Fruit fly (Drosophila melanogaster) whole organism, embryonic: ENCODE data around the gene Zip88E.

ENCODE experiments used
- Asciz ChIP-seq: fragments of 200-800 bp; sonication (Bioruptor generic); optimal IDR thresholded peaks from 2 replicates; lab custom pipeline; 2017; ENCODE audit warnings: missing biosample characterization, mild to moderate bottlenecking, missing genetic modification characterization, missing genetic modification reagents
- Atf-2 ChIP-seq: fragments of 200-800 bp; sonication (Bioruptor generic); optimal IDR thresholded peaks from 2 replicates; lab custom pipeline; 2016; ENCODE audit warnings: missing biosample characterization, missing genetic modification characterization
- Atf6 ChIP-seq: fragments of 200-800 bp; sonication (Bioruptor generic); IDR thresholded peaks from 2 replicates; pipeline ENCODE4 v1.3.6; 2022; ENCODE audit warnings: missing biosample characterization, missing genetic modification characterization
- Blimp-1 ChIP-seq: fragments of 200-800 bp; sonication (Bioruptor generic); optimal IDR thresholded peaks from 3 replicates; lab custom pipeline; 2018; ENCODE audit warnings: missing biosample characterization, missing genetic modification characterization, mild to moderate bottlenecking, moderate library complexity, missing genetic modification reagents
- CG10321 ChIP-seq: fragments of 200-800 bp; sonication (Bioruptor generic); IDR thresholded peaks from 2 replicates; pipeline ENCODE4 v1.3.6; 2022; ENCODE audit warnings: missing biosample characterization, missing genetic modification characterization
- CG11695 ChIP-seq: fragments of 200-800 bp; sonication (Bioruptor generic); IDR thresholded peaks from 3 replicates; pipeline ENCODE4 v1.3.6; 2022; ENCODE audit warnings: missing biosample characterization, missing genetic modification characterization
- CG12391 ChIP-seq: fragments of 200-800 bp; sonication (Bioruptor generic); optimal IDR thresholded peaks from 3 replicates; lab custom pipeline; 2018; ENCODE audit warnings: missing biosample characterization, mild to moderate bottlenecking, missing genetic modification characterization, moderate library complexity
- CG14667 ChIP-seq: fragments of 200-800 bp; sonication (Bioruptor generic); IDR thresholded peaks from 2 replicates; pipeline ENCODE4 v1.3.6; 2022; ENCODE audit warnings: missing biosample characterization, missing genetic modification characterization
- CG15269 ChIP-seq: fragments of 200-800 bp; sonication (Bioruptor generic); optimal IDR thresholded peaks from 2 replicates; lab custom pipeline; 2018; ENCODE audit warnings: missing biosample characterization, mild to moderate bottlenecking, missing genetic modification characterization, moderate library complexity
- CG17568 ChIP-seq: fragments of 200-800 bp; sonication (Bioruptor generic); optimal IDR thresholded peaks from 2 replicates; lab custom pipeline; 2018; ENCODE audit warnings: missing biosample characterization, mild to moderate bottlenecking, missing genetic modification characterization, moderate library complexity
- CG1832 ChIP-seq: fragments of 200-800 bp; sonication (Bioruptor generic); optimal IDR thresholded peaks from 2 replicates; lab custom pipeline; 2017; ENCODE audit warnings: missing biosample characterization, mild to moderate bottlenecking, missing genetic modification characterization, inconsistent platforms
- CG32772 ChIP-seq: fragments of 200-800 bp; sonication (Bioruptor generic); IDR thresholded peaks from 2 replicates; pipeline ENCODE4 v1.3.6; 2022; ENCODE audit warnings: missing biosample characterization, missing genetic modification characterization
- CG3726 ChIP-seq: fragments of 200-800 bp; sonication (Bioruptor generic); IDR thresholded peaks from 3 replicates; pipeline ENCODE4, ENCODE4 v1.3.6; 2022; ENCODE audit warnings: missing biosample characterization, missing genetic modification characterization
- CG4328 ChIP-seq: fragments of 200-800 bp; sonication (Bioruptor generic); optimal IDR thresholded peaks from 3 replicates; lab custom pipeline; 2017; ENCODE audit warnings: missing biosample characterization, missing genetic modification reagents, missing genetic modification characterization
- CG4404 ChIP-seq: fragments of 200-800 bp; sonication (Bioruptor generic); IDR thresholded peaks from 2 replicates; pipeline ENCODE4 v1.3.6; 2022; ENCODE audit warnings: missing biosample characterization, missing genetic modification characterization
- CG6175 ChIP-seq: fragments of 200-800 bp; sonication (Bioruptor generic); IDR thresholded peaks from 3 replicates; pipeline ENCODE4 v1.3.6; 2022; ENCODE audit warnings: missing biosample characterization, missing genetic modification characterization
- CG6791 ChIP-seq: fragments of 200-800 bp; sonication (Bioruptor generic); IDR thresholded peaks from 3 replicates; pipeline ENCODE4 v1.3.6; 2022; ENCODE audit warnings: missing biosample characterization, missing genetic modification characterization; ENCODE audit not compliant: partially characterized antibody
- CG7271 ChIP-seq: fragments of 200-800 bp; sonication (Bioruptor generic); optimal IDR thresholded peaks from 2 replicates; lab custom pipeline; 2018; ENCODE audit warnings: missing biosample characterization, mild to moderate bottlenecking, missing genetic modification characterization, moderate library complexity
- CG9437 ChIP-seq: fragments of 200-800 bp; sonication (Bioruptor generic); optimal IDR thresholded peaks from 2 replicates; lab custom pipeline; 2018; ENCODE audit warnings: missing biosample characterization, mild to moderate bottlenecking, missing genetic modification characterization
- Camta ChIP-seq: fragments of 200-800 bp; sonication (Bioruptor generic); optimal IDR thresholded peaks from 2 replicates; lab custom pipeline; 2016; ENCODE audit warnings: missing biosample characterization, missing genetic modification characterization
- Dek ChIP-seq: fragments of 200-800 bp; sonication (Bioruptor generic); optimal IDR thresholded peaks from 3 replicates; lab custom pipeline; 2019; ENCODE audit warnings: missing biosample characterization, mild to moderate bottlenecking, missing genetic modification characterization, moderate library complexity
- Dll ChIP-seq: fragments of 200-800 bp; sonication (Bioruptor generic); IDR thresholded peaks from 4 replicates; pipeline ENCODE4 v1.3.6; 2022; ENCODE audit warnings: missing biosample characterization, missing genetic modification characterization; ENCODE audit not compliant: partially characterized antibody
- Dp ChIP-seq: fragments of 200-800 bp; sonication (Bioruptor generic); optimal IDR thresholded peaks from 2 replicates; lab custom pipeline; 2018; ENCODE audit warnings: missing biosample characterization, mild to moderate bottlenecking, missing genetic modification characterization, moderate library complexity
- Fer2 ChIP-seq: fragments of 200-800 bp; sonication (Bioruptor generic); optimal IDR thresholded peaks from 2 replicates; lab custom pipeline; 2018; ENCODE audit warnings: missing biosample characterization, mild to moderate bottlenecking, missing genetic modification characterization, moderate library complexity
- HmgD ChIP-seq: fragments of 200-800 bp; sonication (Bioruptor generic); optimal IDR thresholded peaks from 3 replicates; lab custom pipeline; 2016; ENCODE audit warnings: missing biosample characterization, missing genetic modification characterization
- Hmx ChIP-seq: fragments of 200-800 bp; sonication (Bioruptor generic); optimal IDR thresholded peaks from 2 replicates; lab custom pipeline; 2016; ENCODE audit warnings: missing biosample characterization, missing genetic modification characterization
- Lim3 ChIP-seq: fragments of 200-800 bp; sonication (Bioruptor generic); IDR thresholded peaks from 2 replicates; pipeline ENCODE4 v1.3.6; 2022; ENCODE audit warnings: missing biosample characterization, missing genetic modification characterization
- Mrtf ChIP-seq: fragments of 200-800 bp; sonication (Bioruptor generic); IDR thresholded peaks from 3 replicates; pipeline ENCODE4 v1.3.6; 2022; ENCODE audit warnings: missing biosample characterization, missing genetic modification characterization
- Nf-YA ChIP-seq: fragments of 200-800 bp; sonication (Bioruptor generic); IDR thresholded peaks from 2 replicates; pipeline ENCODE4 v1.3.6; 2022; ENCODE audit warnings: missing biosample characterization, missing genetic modification characterization
- Nf-YB ChIP-seq: fragments of 200-800 bp; sonication (Bioruptor generic); optimal IDR thresholded peaks from 3 replicates; lab custom pipeline; 2019; ENCODE audit warnings: missing biosample characterization, mild to moderate bottlenecking, missing genetic modification characterization, moderate library complexity
- amos ChIP-seq: fragments of 200-800 bp; sonication (Bioruptor generic); IDR thresholded peaks from 2 replicates; pipeline ENCODE4 v1.3.6; 2022; ENCODE audit warnings: missing biosample characterization, missing genetic modification characterization; ENCODE audit not compliant: partially characterized antibody
- ase ChIP-seq: fragments of 200-800 bp; sonication (Bioruptor generic); IDR thresholded peaks from 3 replicates; pipeline ENCODE4 v1.3.6; 2022; ENCODE audit warnings: missing biosample characterization, missing genetic modification characterization
- br ChIP-seq: fragments of >200 bp; optimal IDR thresholded peaks from 2 replicates; lab custom pipeline; 2017
- crc ChIP-seq: fragments of 200-800 bp; sonication (Bioruptor generic); optimal IDR thresholded peaks from 2 replicates; lab custom pipeline; 2016; ENCODE audit warnings: missing biosample characterization, missing genetic modification characterization
- esg ChIP-seq: fragments of 200-800 bp; sonication (Bioruptor generic); conservative IDR thresholded peaks from 2 replicates; pipeline ENCODE4 v1.3.6; 2022; ENCODE audit warnings: missing biosample characterization, missing genetic modification characterization
- eyg ChIP-seq: fragments of 200-800 bp; sonication (Bioruptor generic); optimal IDR thresholded peaks from 3 replicates; lab custom pipeline; 2016; ENCODE audit warnings: missing biosample characterization, missing genetic modification characterization
- gcm2 ChIP-seq: fragments of 200-800 bp; sonication (Bioruptor generic); optimal IDR thresholded peaks from 2 replicates; lab custom pipeline; 2016; ENCODE audit warnings: missing biosample characterization, missing genetic modification characterization
- gem ChIP-seq: fragments of 200-800 bp; sonication (Bioruptor generic); optimal IDR thresholded peaks from 2 replicates; lab custom pipeline; 2019; ENCODE audit warnings: missing biosample characterization, mild to moderate bottlenecking, missing genetic modification characterization, moderate library complexity
- gsb-n ChIP-seq: fragments of 200-800 bp; sonication (Bioruptor generic); optimal IDR thresholded peaks from 3 replicates; lab custom pipeline; 2018; ENCODE audit warnings: missing biosample characterization, mild to moderate bottlenecking, missing genetic modification characterization
- ind ChIP-seq: fragments of 200-800 bp; sonication (Bioruptor generic); optimal IDR thresholded peaks from 3 replicates; lab custom pipeline; 2016; ENCODE audit warnings: missing biosample characterization, missing genetic modification characterization
- kni ChIP-seq: fragments of 200-800 bp; sonication (Bioruptor generic); optimal IDR thresholded peaks from 3 replicates; lab custom pipeline; 2017; ENCODE audit warnings: mild to moderate bottlenecking, missing biosample characterization, missing genetic modification reagents, missing genetic modification characterization
- nerfin-2 ChIP-seq: fragments of 200-800 bp; sonication (Bioruptor generic); IDR thresholded peaks from 2 replicates; pipeline ENCODE4 v1.3.6; 2022; ENCODE audit warnings: missing biosample characterization, missing genetic modification characterization; ENCODE audit not compliant: partially characterized antibody
- pros ChIP-seq: fragments of 200-800 bp; sonication (Bioruptor generic); optimal IDR thresholded peaks from 3 replicates; lab custom pipeline; 2019; ENCODE audit warnings: missing biosample characterization, mild to moderate bottlenecking, missing genetic modification characterization, moderate library complexity
- pum ChIP-seq: fragments of 200-800 bp; sonication (Bioruptor generic); optimal IDR thresholded peaks from 2 replicates; lab custom pipeline; 2016; ENCODE audit warnings: missing biosample characterization, missing genetic modification characterization
- ranshi ChIP-seq: fragments of 200-800 bp; sonication (Bioruptor generic); IDR thresholded peaks from 2 replicates; pipeline ENCODE4 v1.3.6; 2022; ENCODE audit warnings: missing biosample characterization, missing genetic modification characterization
- schlank ChIP-seq: fragments of 200-800 bp; sonication (Bioruptor generic); optimal IDR thresholded peaks from 2 replicates; lab custom pipeline; 2018; ENCODE audit warnings: missing biosample characterization, mild to moderate bottlenecking, missing genetic modification characterization
- sob ChIP-seq: fragments of 200-800 bp; sonication (Bioruptor generic); IDR thresholded peaks from 2 replicates; pipeline ENCODE4 v1.3.6; 2022; ENCODE audit warnings: missing biosample characterization, missing genetic modification characterization
- stwl ChIP-seq: fragments of 200-800 bp; sonication (Bioruptor generic); optimal IDR thresholded peaks from 3 replicates; lab custom pipeline; 2018; ENCODE audit warnings: missing biosample characterization, mild to moderate bottlenecking, missing genetic modification characterization, moderate library complexity
- tgo ChIP-seq: fragments of 200-800 bp; sonication (Bioruptor generic); IDR thresholded peaks from 3 replicates; pipeline ENCODE4 v1.3.6; 2022; ENCODE audit warnings: missing biosample characterization, missing genetic modification characterization
- toy ChIP-seq: fragments of 200-800 bp; sonication (Bioruptor generic); IDR thresholded peaks from 2 replicates; pipeline ENCODE4 v1.3.6; 2022; ENCODE audit warnings: missing biosample characterization, missing genetic modification characterization

Zip88E gene

DNA sequence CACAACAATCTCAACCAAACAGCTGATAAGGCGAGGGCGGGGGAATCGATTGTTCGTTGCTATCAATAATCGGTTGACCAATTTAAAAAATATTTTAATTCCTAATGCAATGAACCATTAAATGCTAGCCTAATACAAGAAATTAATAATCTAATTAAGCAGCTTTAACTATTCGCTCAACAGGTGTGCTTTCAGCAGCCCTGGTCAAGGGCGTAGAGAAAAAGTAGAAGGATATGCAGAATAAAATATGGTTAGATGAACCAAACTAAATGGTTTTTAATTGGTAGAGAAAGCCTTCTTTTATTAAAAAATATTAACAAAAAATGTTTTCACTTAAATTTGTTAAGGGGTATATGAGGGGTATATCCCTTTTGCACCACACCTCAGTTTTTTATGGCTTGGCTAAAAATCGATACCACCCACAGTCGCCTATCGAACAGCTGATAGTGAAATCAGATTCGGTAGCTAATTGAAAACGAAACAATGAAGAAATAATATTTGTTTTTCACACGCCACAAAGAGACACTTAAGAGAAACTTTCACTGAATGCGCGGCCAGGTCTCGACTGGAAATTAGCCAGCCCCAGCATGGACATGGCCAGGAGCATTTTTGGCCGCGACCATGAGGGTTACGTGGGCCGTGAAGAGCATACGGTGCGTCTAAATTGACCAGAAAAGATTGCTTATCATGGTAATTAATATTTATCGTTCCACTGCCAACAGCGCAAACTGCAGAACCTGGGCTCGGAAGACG, 49.5 kb upstream of the Zip88E start, which contains the start of the genes SIDL and CG12241 (continued):
- TF ChIP-seq gcm2 (GFP tag; lab: Kevin White, UChicago) (no peak), CG11695 (GFP tag; lab: Robert Waterston, UW) (peak; percentile 92), CG17568 (GFP tag; lab: Kevin White, UChicago) (no peak), CG4328 (no peak), CG6175 (GFP tag; lab: Robert Waterston, UW) (peak; percentile 85), sob (GFP tag; lab: Robert Waterston, UW) (peak; percentile 93), CG7271 (tag; lab: Kevin White, UChicago) (peak; percentile 31), Atf-2 (GFP tag; lab: Kevin White, UChicago) (no peak), CG4404 (GFP tag; lab: Robert Waterston, UW) (peak; percentile 86), pum (GFP tag; lab: Kevin White, UChicago) (peak; percentile 69), Mrtf (GFP tag; lab: Robert Waterston, UW) (peak; percentile 85), CG14667 (peak; percentile 94), Dll (GFP tag; lab: Robert Waterston, UW) (0 out of 4 replicates have a peak, but pooled peaks have one; percentile 41), Fer2 (tag; lab: Kevin White, UChicago) (peak; percentile 62), eyg (peak; percentile 51), stwl (tag; lab: Kevin White, UChicago) (peak; percentile 16), esg (peak; percentile 20; the same call in 1 of the 2 replicates), CG1832 (GFP tag; lab: Kevin White, UChicago) (no peak), schlank (peak; percentile 32), Nf-YA (GFP tag; lab: Robert Waterston, UW) (peak; percentile 84), CG3726 (GFP tag; lab: Robert Waterston, UW) (peak; percentile 79; the same call in 2 of the 3 replicates), CG32772 (peak; percentile 92), ind (peak; percentile 88), gsb-n (tag; lab: Kevin White, UChicago) (no peak), Lim3 (GFP tag; lab: Robert Waterston, UW) (no peak), CG9437 (peak; percentile 62), HmgD (peak; percentile 26), Hmx (GFP tag; lab: Kevin White, UChicago) (no peak), kni (no peak), ranshi (GFP tag; lab: Robert Waterston, UW) (peak; percentile 96), Dp (GFP tag; lab: Kevin White, UChicago) (peak; percentile 54), CG10321 (no peak), toy (GFP tag; lab: Robert Waterston, UW) (peak; percentile 77), Asciz (GFP tag; lab: Kevin White, UChicago) (no peak), gem (tag; lab: Kevin White, UChicago) (no peak), CG12391 (tag; lab: Kevin White, UChicago) (peak; percentile 72), ase (GFP tag; lab: Robert Waterston, UW) (peak; percentile 91), amos (no peak), Camta (GFP tag; lab: Kevin White, UChicago) (peak; percentile 84), nerfin-2 (no peak), CG15269 (no peak), br (lab: Kevin White, UChicago) (no peak), tgo (GFP tag; lab: Robert Waterston, UW) (peak; percentile 96), pros (no peak), crc (GFP tag; lab: Kevin White, UChicago) (peak; percentile 67), Blimp-1 (GFP tag; lab: Kevin White, UChicago) (peak; percentile 18), Dek (tag; lab: Kevin White, UChicago) (peak; percentile 79), Nf-YB (GFP tag; lab: Kevin White, UChicago) (no peak), CG6791 (GFP tag; lab: Robert Waterston, UW) (no peak), Atf6 (peak; percentile 58)
